Worm (Caenorhabditis elegans): ENCODE measurements around the gene K04C2.7.

K04C2.7 gene

DNA sequence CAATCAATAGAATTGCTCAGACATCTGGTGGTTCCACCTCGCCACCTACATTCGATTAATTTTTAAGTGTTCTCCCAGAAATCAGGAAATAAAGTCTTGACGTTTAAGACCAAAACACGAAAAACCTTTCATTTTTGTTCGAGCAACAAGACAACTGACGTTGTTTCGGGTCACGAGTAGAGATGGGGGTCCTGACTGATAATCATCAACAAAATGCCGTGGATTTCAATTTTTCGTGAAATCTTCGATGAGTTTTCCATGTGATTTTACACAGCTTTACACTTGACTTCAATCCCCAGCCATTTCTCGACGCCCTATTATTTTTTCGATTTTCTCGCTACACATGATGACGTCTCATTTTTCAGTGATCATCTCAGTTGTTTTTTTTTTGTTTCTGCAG, 9.8 kb upstream of the K04C2.7 start:
- no peak for TF ChIP-seq blmp-1 (tag; optimal IDR thresholded peaks at IDR 0.05)
- no peak for TF ChIP-seq sptf-1 (tag; optimal IDR thresholded peaks at IDR 0.05)
- TF ChIP-seq lin-32 (GFP tag; optimal IDR thresholded peaks at IDR 0.05) = no peak
- no peak for TF ChIP-seq pha-4 (tag; optimal IDR thresholded peaks at IDR 0.05)
- no peak for TF ChIP-seq zip-8 (tag; optimal IDR thresholded peaks at IDR 0.05)
- TF ChIP-seq unc-62 (GFP tag; optimal IDR thresholded peaks at IDR 0.05) = no peak
- TF ChIP-seq nhr-12 (tag; optimal IDR thresholded peaks at IDR 0.05) = no peak
- TF ChIP-seq ham-2 (GFP tag; optimal IDR thresholded peaks at IDR 0.05) = no peak
- TF ChIP-seq ceh-43 (GFP tag; optimal IDR thresholded peaks at IDR 0.05) = no peak
- no peak for TF ChIP-seq unc-39 (tag; optimal IDR thresholded peaks at IDR 0.05)
- no peak for TF ChIP-seq lin-13 (tag; optimal IDR thresholded peaks at IDR 0.05)
- TF ChIP-seq unc-120 (tag; optimal IDR thresholded peaks at IDR 0.05; ENCODE audit: poor library complexity, severe bottlenecking) = no peak
- TF ChIP-seq mab-5 (tag; optimal IDR thresholded peaks at IDR 0.05) = no peak
- TF ChIP-seq M03D4.4 (tag; optimal IDR thresholded peaks at IDR 0.05) = no peak
- no peak for TF ChIP-seq flh-1 (GFP tag; optimal IDR thresholded peaks at IDR 0.05)
- TF ChIP-seq bed-3 (GFP tag; optimal IDR thresholded peaks at IDR 0.05) = no peak
- no peak for TF ChIP-seq tbx-8 (GFP tag; optimal IDR thresholded peaks at IDR 0.05)

- TF ChIP-seq tbx-8 (GFP tag; optimal IDR thresholded peaks at IDR 0.05) (no peak), nhr-28 (tag; optimal IDR thresholded peaks at IDR 0.05) (no peak), mls-2 (tag; optimal IDR thresholded peaks at IDR 0.05) (no peak), pha-4 (tag; optimal IDR thresholded peaks at IDR 0.05) (no peak), unc-62 (GFP tag; optimal IDR thresholded peaks at IDR 0.05) (no peak), sem-2 (GFP tag; optimal IDR thresholded peaks at IDR 0.05) (no peak), lsy-2 (tag; optimal IDR thresholded peaks at IDR 0.05) (no peak), drap-1 (GFP tag; optimal IDR thresholded peaks at IDR 0.05) (no peak), ztf-11 (tag; optimal IDR thresholded peaks at IDR 0.05) (no peak), hlh-1 (tag; optimal IDR thresholded peaks at IDR 0.05) (peak; percentile 52), nhr-2 (tag; optimal IDR thresholded peaks at IDR 0.05) (peak; percentile 46), nhr-12 (tag; optimal IDR thresholded peaks at IDR 0.05) (no peak), ces-1 (GFP tag; optimal IDR thresholded peaks at IDR 0.05) (no peak)
These were observed 9.2 kb upstream of the K04C2.7 start for ce11 chrIII:6871668-6872067.

DNA sequence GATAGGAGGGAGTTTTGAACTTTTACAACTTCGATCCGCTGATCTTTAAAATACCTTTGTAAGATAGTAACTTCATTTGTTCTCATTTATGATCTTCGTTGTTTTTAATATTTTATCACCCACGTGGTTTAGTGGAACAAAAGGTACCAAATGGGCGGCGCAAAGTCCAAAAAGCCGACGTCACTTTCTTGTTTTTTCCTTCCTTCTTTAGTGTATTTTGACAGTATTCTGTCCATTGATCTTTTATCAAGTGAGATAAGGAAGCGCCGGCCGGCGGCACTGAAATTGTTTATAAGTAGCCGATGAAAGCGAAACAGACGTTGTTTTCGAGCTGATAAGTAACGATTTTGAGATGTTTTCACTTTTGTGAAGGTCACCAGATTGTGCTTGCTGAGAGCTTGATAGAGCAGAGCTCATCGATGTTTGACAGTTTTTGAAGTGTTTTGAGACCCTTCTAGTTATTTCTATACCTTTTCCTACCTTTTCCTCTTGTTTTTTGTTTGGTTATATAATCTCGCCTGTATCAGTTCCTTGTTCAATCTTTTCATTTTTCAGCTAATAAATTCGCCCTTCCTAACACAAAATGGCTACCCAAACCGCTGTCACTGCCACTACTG, 8.3 kb upstream of the K04C2.7 start, which contains the start of gene K04C2.3:
Gene K04C2.3 (plus strand): TSS at position 556 of the 617 bp plus-strand sequence.
- TF ChIP-seq lsy-2 (tag; optimal IDR thresholded peaks at IDR 0.05) = no peak
- no peak for TF ChIP-seq ceh-83 (GFP tag; optimal IDR thresholded peaks at IDR 0.05)
- no peak for TF ChIP-seq nhr-237 (tag; optimal IDR thresholded peaks at IDR 0.05)
- TF ChIP-seq snpc-4 (tag; optimal IDR thresholded peaks at IDR 0.05) = no peak
- TF ChIP-seq nhr-12 (tag; optimal IDR thresholded peaks at IDR 0.05) = no peak
- TF ChIP-seq elt-3 (tag; optimal IDR thresholded peaks at IDR 0.05) = no peak

DNA sequence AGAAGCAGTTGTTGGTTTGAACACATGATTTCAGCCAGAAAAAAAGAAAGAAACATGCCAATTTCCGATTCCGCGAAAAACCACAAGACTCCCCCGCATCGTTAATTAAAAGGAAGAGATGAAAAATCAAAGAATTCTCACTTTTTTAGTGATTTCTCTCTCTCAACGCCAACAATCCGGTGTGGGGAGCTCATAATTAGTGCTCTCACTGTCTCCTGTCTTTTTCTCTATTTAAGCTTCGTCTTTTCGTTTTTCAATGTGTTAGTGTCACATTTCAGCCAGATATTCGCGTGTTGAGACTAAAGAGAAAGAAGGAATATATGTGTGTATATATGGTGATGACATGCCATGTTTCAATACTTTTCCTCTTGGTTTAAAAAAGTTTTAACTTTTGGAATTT, 7.2 kb upstream of the K04C2.7 start:
- no peak for TF ChIP-seq nhr-76 (tag; optimal IDR thresholded peaks at IDR 0.05)
- no peak for TF ChIP-seq mab-5 (tag; optimal IDR thresholded peaks at IDR 0.05)
- no peak for TF ChIP-seq sptf-1 (tag; optimal IDR thresholded peaks at IDR 0.05)
- TF ChIP-seq mls-2 (tag; optimal IDR thresholded peaks at IDR 0.05) = no peak
- TF ChIP-seq cnd-1 (tag; optimal IDR thresholded peaks at IDR 0.05) = no peak
- no peak for TF ChIP-seq ceh-43 (GFP tag; optimal IDR thresholded peaks at IDR 0.05)
- TF ChIP-seq nhr-237 (tag; optimal IDR thresholded peaks at IDR 0.05) = no peak
- TF ChIP-seq ces-1 (GFP tag; optimal IDR thresholded peaks at IDR 0.05) = no peak
- no peak for TF ChIP-seq nhr-12 (tag; optimal IDR thresholded peaks at IDR 0.05)
- no peak for TF ChIP-seq ceh-39 (tag; optimal IDR thresholded peaks at IDR 0.05)
- no peak for TF ChIP-seq pha-4 (tag; optimal IDR thresholded peaks at IDR 0.05)
- TF ChIP-seq unc-62 (GFP tag; optimal IDR thresholded peaks at IDR 0.05) = no peak
- no peak for TF ChIP-seq nhr-28 (tag; optimal IDR thresholded peaks at IDR 0.05)
- no peak for TF ChIP-seq flh-1 (GFP tag; optimal IDR thresholded peaks at IDR 0.05)
- TF ChIP-seq ceh-83 (GFP tag; optimal IDR thresholded peaks at IDR 0.05) = no peak
- no peak for TF ChIP-seq unc-120 (tag; optimal IDR thresholded peaks at IDR 0.05; ENCODE audit: poor library complexity, severe bottlenecking)

- TF ChIP-seq mab-5 (tag; optimal IDR thresholded peaks at IDR 0.05) (no peak), ceh-43 (GFP tag; optimal IDR thresholded peaks at IDR 0.05) (no peak), nhr-237 (tag; optimal IDR thresholded peaks at IDR 0.05) (no peak), ztf-11 (tag; optimal IDR thresholded peaks at IDR 0.05) (no peak), lsy-2 (tag; optimal IDR thresholded peaks at IDR 0.05) (no peak), lin-32 (GFP tag; optimal IDR thresholded peaks at IDR 0.05) (no peak), nhr-2 (tag; optimal IDR thresholded peaks at IDR 0.05) (no peak), elt-1 (tag; optimal IDR thresholded peaks at IDR 0.05; ENCODE audit: borderline replicate concordance, insufficient read depth) (no peak), flh-1 (GFP tag; optimal IDR thresholded peaks at IDR 0.05) (no peak), tbx-8 (GFP tag; optimal IDR thresholded peaks at IDR 0.05) (no peak)
These were observed 848 bp downstream of the K04C2.7 start for ce11 chrIII:6881745-6882144.
